Worm (Caenorhabditis elegans): Measurements from ENCODE around the gene ceh-7.

DNA sequence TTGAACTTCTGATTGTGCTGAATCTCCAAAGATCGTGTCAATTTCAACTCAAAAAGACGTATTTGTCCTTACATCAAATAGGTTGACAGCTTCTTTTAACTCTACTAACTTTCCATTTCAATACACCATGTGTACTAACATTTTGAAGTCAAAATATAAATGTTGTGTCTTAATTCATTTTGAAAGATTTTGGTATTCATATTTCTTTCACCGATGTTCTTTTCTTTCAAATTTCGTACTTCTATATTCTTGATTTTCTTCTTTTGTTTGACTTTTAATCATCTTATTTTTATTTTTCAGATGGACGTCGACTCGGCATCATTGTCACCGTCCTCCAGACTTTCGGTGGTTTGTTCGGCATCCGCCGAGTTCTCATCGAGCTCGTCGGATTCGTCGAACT is 48.1 kb upstream of the ceh-7 start, which contains the start of gene atf-2:
- no peak for TF ChIP-seq elt-3 (tag; optimal IDR thresholded peaks at IDR 0.05)
- TF ChIP-seq blmp-1 (tag; optimal IDR thresholded peaks at IDR 0.05): no peak
- TF ChIP-seq hlh-17 (GFP tag; optimal IDR thresholded peaks at IDR 0.05; ENCODE audit: borderline replicate concordance): no peak
- TF ChIP-seq fkh-10 (GFP tag; optimal IDR thresholded peaks at IDR 0.05): no peak
- TF ChIP-seq nhr-77 (tag; optimal IDR thresholded peaks at IDR 0.05): no peak
